Fruit fly (Drosophila melanogaster) whole organism, adult: ENCODE results near the gene Aplip1.

ENCODE experiments used
- Clk ChIP-seq: fragments of 200-800 bp; sonication (Bioruptor generic); optimal IDR thresholded peaks from 2 replicates; lab custom pipeline; 2017; ENCODE audit warnings: missing biosample characterization, missing genetic modification characterization
- Crg-1 ChIP-seq: fragments of 200-800 bp; sonication (Bioruptor generic); optimal IDR thresholded peaks from 2 replicates; lab custom pipeline; 2016; ENCODE audit warnings: missing biosample characterization, missing genetic modification characterization
- Hr96 ChIP-seq: fragments of 200-800 bp; sonication (Bioruptor generic); optimal IDR thresholded peaks from 2 replicates; lab custom pipeline; 2016; ENCODE audit warnings: missing biosample characterization, missing genetic modification characterization
- Mnt ChIP-seq: fragments of 200-800 bp; sonication (Bioruptor generic); optimal IDR thresholded peaks from 2 replicates; lab custom pipeline; 2016; ENCODE audit warnings: missing biosample characterization, mild to moderate bottlenecking, missing genetic modification characterization
- cic ChIP-seq: fragments of 200-800 bp; sonication (Bioruptor generic); optimal IDR thresholded peaks from 2 replicates; lab custom pipeline; 2017; ENCODE audit warnings: missing biosample characterization, mild to moderate bottlenecking, missing genetic modification characterization, moderate library complexity
- kay ChIP-seq: fragments of 200-800 bp; sonication (Bioruptor generic); peaks from one replicate; lab custom pipeline; 2016; ENCODE audit warnings: missing biosample characterization, missing genetic modification characterization, borderline replicate concordance
- ovo ChIP-seq: fragments of 200-800 bp; sonication (Bioruptor generic); optimal IDR thresholded peaks from 2 replicates; lab custom pipeline; 2016; ENCODE audit warnings: missing biosample characterization, missing genetic modification characterization
- tj ChIP-seq: fragments of 200-800 bp; sonication (Bioruptor generic); optimal IDR thresholded peaks from 3 replicates; lab custom pipeline; 2017; ENCODE audit warnings: missing biosample characterization, mild to moderate bottlenecking, missing genetic modification characterization, moderate library complexity
- toe ChIP-seq: fragments of 200-800 bp; sonication (Bioruptor generic); optimal IDR thresholded peaks from 2 replicates; lab custom pipeline; 2016; ENCODE audit warnings: missing biosample characterization, missing genetic modification characterization

DNA sequence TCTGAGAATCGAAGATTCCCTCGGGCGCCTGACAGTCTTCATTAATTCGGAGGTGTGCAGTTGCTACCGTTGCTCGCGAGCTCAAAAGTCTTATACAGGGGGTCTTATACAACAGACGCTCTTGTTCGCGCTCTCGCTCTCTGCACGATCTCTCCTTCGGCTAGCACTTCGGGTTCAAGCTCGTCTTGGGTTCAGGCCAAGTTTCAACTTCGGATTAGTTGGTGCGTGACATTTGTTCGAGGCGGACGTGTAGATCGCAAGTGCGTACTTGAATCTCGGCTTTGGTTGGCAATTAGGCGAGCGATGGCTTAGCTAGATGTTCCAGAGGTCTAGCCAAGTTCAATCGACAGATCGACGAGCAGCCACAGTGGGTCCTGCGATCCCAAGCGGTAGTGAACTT, 12.1 kb downstream of the Aplip1 start:
- TF ChIP-seq kay (GFP tag; lab: Kevin White, UChicago): no peak
- no peak for TF ChIP-seq ovo (GFP tag; lab: Kevin White, UChicago)
- TF ChIP-seq Mnt (GFP tag; lab: Kevin White, UChicago): no peak
- TF ChIP-seq toe (GFP tag; lab: Kevin White, UChicago): no peak
- no peak for TF ChIP-seq cic (GFP tag; lab: Kevin White, UChicago)
- no peak for TF ChIP-seq tj
- no peak for TF ChIP-seq Hr96 (GFP tag; lab: Kevin White, UChicago)
- no peak for TF ChIP-seq Clk (GFP tag; lab: Kevin White, UChicago)
- TF ChIP-seq Crg-1 (GFP tag; lab: Kevin White, UChicago): no peak
